Fruit fly (Drosophila melanogaster) whole organism, embryonic: ENCODE data around the gene CG13012.

Experiments used
- Ada2b ChIP-seq: fragments of 200-800 bp; sonication (Bioruptor generic); IDR thresholded peaks from 2 replicates; pipeline ENCODE4 v1.3.6; 2022; ENCODE audit warnings: missing biosample characterization, missing genetic modification characterization
- Adf1 ChIP-seq: fragments of 200-800 bp; sonication (Bioruptor generic); IDR thresholded peaks from 2 replicates; pipeline ENCODE4 v1.3.6; 2022; ENCODE audit warnings: missing biosample characterization, missing genetic modification characterization
- Aef1 ChIP-seq: fragments of 200-800 bp; sonication (Bioruptor generic); IDR thresholded peaks from 3 replicates; pipeline ENCODE4 v1.3.6; 2022; ENCODE audit warnings: missing biosample characterization, missing genetic modification characterization
- BEAF-32 ChIP-seq: fragments of 200-800 bp; sonication (Bioruptor generic); optimal IDR thresholded peaks from 3 replicates; lab custom pipeline; 2017; ENCODE audit warnings: missing biosample characterization, missing genetic modification characterization, mild to moderate bottlenecking, moderate library complexity, missing genetic modification reagents
- Bdp1 ChIP-seq: fragments of 200-800 bp; sonication (Bioruptor generic); optimal IDR thresholded peaks from 3 replicates; lab custom pipeline; 2016; ENCODE audit warnings: missing biosample characterization, missing genetic modification characterization
- Bgb ChIP-seq: fragments of 200-800 bp; sonication (Bioruptor generic); IDR thresholded peaks from 2 replicates; pipeline ENCODE4 v1.3.6; 2022; ENCODE audit warnings: missing biosample characterization, missing genetic modification characterization; ENCODE audit not compliant: partially characterized antibody
- BtbVII ChIP-seq: fragments of 200-800 bp; sonication (Bioruptor generic); optimal IDR thresholded peaks from 3 replicates; lab custom pipeline; 2017; ENCODE audit warnings: missing biosample characterization, mild to moderate bottlenecking, missing genetic modification characterization
- C15 ChIP-seq: fragments of 200-800 bp; sonication (Bioruptor generic); IDR thresholded peaks from 3 replicates; pipeline ENCODE4 v1.3.6; 2022; ENCODE audit warnings: missing biosample characterization, missing genetic modification characterization
- CG11085 ChIP-seq: fragments of 200-800 bp; sonication (Bioruptor generic); IDR thresholded peaks from 2 replicates; pipeline ENCODE4 v1.3.6; 2022; ENCODE audit warnings: missing biosample characterization, missing genetic modification characterization
- CG11456 ChIP-seq: fragments of 200-800 bp; sonication (Bioruptor generic); IDR thresholded peaks from 3 replicates; pipeline ENCODE4 v1.3.6; 2022; ENCODE audit warnings: missing biosample characterization, missing genetic modification characterization
- CG11723 ChIP-seq: fragments of 200-800 bp; sonication (Bioruptor generic); optimal IDR thresholded peaks from 2 replicates; lab custom pipeline; 2017; ENCODE audit warnings: missing biosample characterization, mild to moderate bottlenecking, missing genetic modification characterization
- CG12104 ChIP-seq: fragments of 200-800 bp; sonication (Bioruptor generic); optimal IDR thresholded peaks from 3 replicates; lab custom pipeline; 2016; ENCODE audit warnings: missing biosample characterization, missing genetic modification characterization
- CG12155 ChIP-seq: fragments of 200-800 bp; sonication (Bioruptor generic); optimal IDR thresholded peaks from 3 replicates; lab custom pipeline; 2016; ENCODE audit warnings: missing biosample characterization, missing genetic modification characterization
- CG12219 ChIP-seq: fragments of 200-800 bp; sonication (Bioruptor generic); optimal IDR thresholded peaks from 3 replicates; lab custom pipeline; 2018; ENCODE audit warnings: missing biosample characterization, mild to moderate bottlenecking, missing genetic modification characterization
- CG13123 ChIP-seq: fragments of 200-800 bp; sonication (Bioruptor generic); optimal IDR thresholded peaks from 2 replicates; lab custom pipeline; 2016; ENCODE audit warnings: missing biosample characterization, missing genetic modification characterization
- CG13287 ChIP-seq: fragments of 200-800 bp; sonication (Bioruptor generic); IDR thresholded peaks from 2 replicates; pipeline ENCODE4 v1.3.6; 2022; ENCODE audit warnings: missing biosample characterization, missing genetic modification characterization; ENCODE audit not compliant: partially characterized antibody
- CG13296 ChIP-seq: fragments of 200-800 bp; sonication (Bioruptor generic); optimal IDR thresholded peaks from 3 replicates; lab custom pipeline; 2018; ENCODE audit warnings: missing biosample characterization, mild to moderate bottlenecking, missing genetic modification characterization
- CG13894 ChIP-seq: fragments of 200-800 bp; sonication (Bioruptor generic); optimal IDR thresholded peaks from 3 replicates; lab custom pipeline; 2018; ENCODE audit warnings: missing biosample characterization, mild to moderate bottlenecking, missing genetic modification characterization, moderate library complexity
- CG14441 ChIP-seq: fragments of 200-800 bp; sonication (Bioruptor generic); IDR thresholded peaks from 2 replicates; pipeline ENCODE4 v1.3.6; 2022; ENCODE audit warnings: missing biosample characterization, missing genetic modification characterization
- CG14860 ChIP-seq: fragments of 200-800 bp; sonication (Bioruptor generic); IDR thresholded peaks from 3 replicates; pipeline ENCODE4 v1.3.6; 2022; ENCODE audit warnings: missing biosample characterization, missing genetic modification characterization; ENCODE audit not compliant: partially characterized antibody
- CG1529 ChIP-seq: fragments of 200-800 bp; sonication (Bioruptor generic); optimal IDR thresholded peaks from 3 replicates; lab custom pipeline; 2018; ENCODE audit warnings: missing biosample characterization, missing genetic modification characterization
- CG16813 ChIP-seq: fragments of 200-800 bp; sonication (Bioruptor generic); IDR thresholded peaks from 3 replicates; pipeline ENCODE4 v1.3.6; 2022; ENCODE audit warnings: missing biosample characterization, missing genetic modification characterization; ENCODE audit not compliant: partially characterized antibody
- CG2889 ChIP-seq: fragments of 200-800 bp; sonication (Bioruptor generic); IDR thresholded peaks from 3 replicates; pipeline ENCODE4 v1.3.6; 2022; ENCODE audit warnings: missing biosample characterization, missing genetic modification characterization
- CG34224 ChIP-seq: fragments of 200-800 bp; sonication (Bioruptor generic); IDR thresholded peaks from 3 replicates; pipeline ENCODE4 v1.3.6; 2022; ENCODE audit warnings: missing biosample characterization, missing genetic modification characterization; ENCODE audit not compliant: partially characterized antibody
- CG34376 ChIP-seq: fragments of 200-800 bp; sonication (Bioruptor generic); optimal IDR thresholded peaks from 2 replicates; lab custom pipeline; 2018; ENCODE audit warnings: missing biosample characterization, mild to moderate bottlenecking, missing genetic modification characterization
- CG3726 ChIP-seq: fragments of 200-800 bp; sonication (Bioruptor generic); IDR thresholded peaks from 3 replicates; pipeline ENCODE4, ENCODE4 v1.3.6; 2022; ENCODE audit warnings: missing biosample characterization, missing genetic modification characterization
- CG6765 ChIP-seq: fragments of 200-800 bp; sonication (Bioruptor generic); optimal IDR thresholded peaks from 3 replicates; lab custom pipeline; 2017; ENCODE audit warnings: missing biosample characterization, mild to moderate bottlenecking, missing genetic modification characterization
- CG7839 ChIP-seq: fragments of 200-800 bp; sonication (Bioruptor generic); optimal IDR thresholded peaks from 3 replicates; lab custom pipeline; 2018; ENCODE audit warnings: missing biosample characterization, mild to moderate bottlenecking, missing genetic modification characterization, moderate library complexity
- CG9215 ChIP-seq: fragments of 200-800 bp; sonication (Bioruptor generic); IDR thresholded peaks from 2 replicates; pipeline ENCODE4 v1.3.6; 2022; ENCODE audit warnings: missing biosample characterization, missing genetic modification characterization
- CHES-1-like ChIP-seq: fragments of 200-800 bp; sonication (Bioruptor generic); optimal IDR thresholded peaks from 2 replicates; lab custom pipeline; 2016; ENCODE audit warnings: missing biosample characterization, missing genetic modification characterization
- Dek ChIP-seq: fragments of 200-800 bp; sonication (Bioruptor generic); optimal IDR thresholded peaks from 3 replicates; lab custom pipeline; 2019; ENCODE audit warnings: missing biosample characterization, mild to moderate bottlenecking, missing genetic modification characterization, moderate library complexity
- Doc3 ChIP-seq: fragments of 200-800 bp; sonication (Bioruptor generic); IDR thresholded peaks from 3 replicates; pipeline ENCODE4 v1.3.6; 2022; ENCODE audit warnings: missing biosample characterization, missing genetic modification characterization; ENCODE audit not compliant: partially characterized antibody
- Drgx ChIP-seq: fragments of 200-800 bp; sonication (Bioruptor generic); IDR thresholded peaks from 2 replicates; pipeline ENCODE4 v1.3.6; 2022; ENCODE audit warnings: missing biosample characterization, missing genetic modification characterization
- Gug ChIP-seq: fragments of 200-800 bp; sonication (Bioruptor generic); IDR thresholded peaks from 4 replicates; pipeline ENCODE4 v1.3.6; 2022; ENCODE audit warnings: missing biosample characterization, missing genetic modification characterization
- H15 ChIP-seq: fragments of 200-800 bp; sonication (Bioruptor generic); IDR thresholded peaks from 3 replicates; pipeline ENCODE4 v1.3.6; 2022; ENCODE audit warnings: missing biosample characterization, missing genetic modification characterization
- Hsf ChIP-seq: fragments of 200-800 bp; sonication (Bioruptor generic); optimal IDR thresholded peaks from 3 replicates; lab custom pipeline; 2016; ENCODE audit warnings: missing biosample characterization, missing genetic modification characterization
- Med ChIP-seq: fragments of 200-800 bp; sonication (Bioruptor generic); peaks from one replicate; lab custom pipeline; 2016; ENCODE audit warnings: missing biosample characterization, missing genetic modification characterization, mild to moderate bottlenecking, inconsistent platforms, moderate library complexity
- Poxn ChIP-seq: fragments of 200-800 bp; sonication (Bioruptor generic); IDR thresholded peaks from 2 replicates; pipeline ENCODE4 v1.3.6; 2022; ENCODE audit warnings: missing biosample characterization, missing genetic modification characterization
- cas ChIP-seq: fragments of 200-800 bp; sonication (Bioruptor generic); IDR thresholded peaks from 2 replicates; pipeline ENCODE4 v1.3.6; 2022; ENCODE audit warnings: missing biosample characterization, missing genetic modification characterization
- dmrt11E ChIP-seq: fragments of 200-800 bp; sonication (Bioruptor generic); optimal IDR thresholded peaks from 3 replicates; lab custom pipeline; 2018; ENCODE audit warnings: missing biosample characterization, mild to moderate bottlenecking, missing genetic modification characterization, moderate library complexity
- ewg ChIP-seq: fragments of 200-800 bp; sonication (Bioruptor generic); optimal IDR thresholded peaks from 3 replicates; lab custom pipeline; 2017; ENCODE audit warnings: mild to moderate bottlenecking, missing biosample characterization, missing genetic modification reagents, missing genetic modification characterization
- fru ChIP-seq: fragments of >200 bp; optimal IDR thresholded peaks from 2 replicates; lab custom pipeline; 2017
- kah ChIP-seq: fragments of 200-800 bp; sonication (Bioruptor generic); optimal IDR thresholded peaks from 2 replicates; lab custom pipeline; 2018; ENCODE audit warnings: missing biosample characterization, mild to moderate bottlenecking, missing genetic modification characterization
- lmd ChIP-seq: fragments of 200-800 bp; sonication (Bioruptor generic); IDR thresholded peaks from 2 replicates; pipeline ENCODE4 v1.3.6; 2022; ENCODE audit warnings: missing biosample characterization, missing genetic modification characterization
- nmo ChIP-seq: fragments of 200-800 bp; sonication (Bioruptor generic); optimal IDR thresholded peaks from 2 replicates; lab custom pipeline; 2018; ENCODE audit warnings: missing biosample characterization, mild to moderate bottlenecking, missing genetic modification characterization, moderate library complexity
- pho ChIP-seq: fragments of 200-800 bp; sonication (Bioruptor generic); optimal IDR thresholded peaks from 2 replicates; lab custom pipeline; 2016; ENCODE audit warnings: missing biosample characterization, missing genetic modification characterization
- pzg ChIP-seq: fragments of 200-800 bp; sonication (Bioruptor generic); optimal IDR thresholded peaks from 3 replicates; lab custom pipeline; 2018; ENCODE audit warnings: missing biosample characterization, mild to moderate bottlenecking, missing genetic modification characterization, moderate library complexity
- stc ChIP-seq: fragments of 200-800 bp; sonication (Bioruptor generic); IDR thresholded peaks from 2 replicates; pipeline ENCODE4 v1.3.6; 2022; ENCODE audit warnings: missing biosample characterization, missing genetic modification characterization
- tap ChIP-seq: fragments of 200-800 bp; optimal IDR thresholded peaks from 3 replicates; lab custom pipeline; 2019; ENCODE audit warnings: missing biosample characterization, mild to moderate bottlenecking, missing genetic modification characterization, moderate library complexity
- twi ChIP-seq: fragments of 200-800 bp; optimal IDR thresholded peaks from 2 replicates; lab custom pipeline; 2019; ENCODE audit warnings: missing biosample characterization, mild to moderate bottlenecking, missing genetic modification characterization, moderate library complexity
- zfh1 ChIP-seq: fragments of 200-800 bp; sonication (Bioruptor generic); IDR thresholded peaks from 3 replicates; pipeline ENCODE4 v1.3.6; 2022; ENCODE audit warnings: missing biosample characterization, missing genetic modification characterization

The CG13012 gene

dm6 chrX:16637106-16637590, 39.4 kb downstream of the CG13012 start, which contains the start of gene Rok (continued):
- TF ChIP-seq Dek (tag; lab: Kevin White, UChicago): no peak
- peak; percentile 3 for TF ChIP-seq kah (GFP tag; lab: Kevin White, UChicago)
- TF ChIP-seq CG12219 (GFP tag; lab: Kevin White, UChicago): no peak
- peak; percentile 80 for TF ChIP-seq pzg (GFP tag; lab: Kevin White, UChicago)
- peak; percentile 85 for TF ChIP-seq CG16813
- TF ChIP-seq CG34224 (GFP tag; lab: Robert Waterston, UW): peak; percentile 57; the same call in 2 of the 3 replicates
- TF ChIP-seq cas (GFP tag; lab: Robert Waterston, UW): no peak
- TF ChIP-seq Gug (GFP tag; lab: Robert Waterston, UW): peak; percentile 47; the same call in 1 of the 4 replicates
- no peak for TF ChIP-seq Bdp1 (GFP tag; lab: Kevin White, UChicago)
- TF ChIP-seq Aef1: peak; percentile 18; the same call in 1 of the 3 replicates
- TF ChIP-seq CG13123 (GFP tag; lab: Kevin White, UChicago): no peak
- TF ChIP-seq Ada2b (GFP tag; lab: Robert Waterston, UW): no peak
- TF ChIP-seq CG11456 (GFP tag; lab: Robert Waterston, UW): peak; percentile 33; the same call in 1 of the 3 replicates
- TF ChIP-seq CG13287 (GFP tag; lab: Robert Waterston, UW): peak; percentile 77
- TF ChIP-seq H15: no peak
- TF ChIP-seq tap: no peak
- TF ChIP-seq CG12155 (GFP tag; lab: Kevin White, UChicago): no peak
- no peak for TF ChIP-seq nmo (GFP tag; lab: Kevin White, UChicago)
- no peak for TF ChIP-seq CG6765 (GFP tag; lab: Kevin White, UChicago)
- TF ChIP-seq CG11723: no peak
- TF ChIP-seq CG13894 (tag; lab: Kevin White, UChicago): no peak
- no peak for TF ChIP-seq fru
- peak; percentile 53 for TF ChIP-seq Adf1 (GFP tag; lab: Robert Waterston, UW)
- TF ChIP-seq C15: no peak
- no peak for TF ChIP-seq twi (tag; lab: Kevin White, UChicago)
- TF ChIP-seq CG11085: no peak
- no peak for TF ChIP-seq CG13296 (GFP tag; lab: Kevin White, UChicago)
- no peak for TF ChIP-seq CG7839 (tag; lab: Kevin White, UChicago)
- peak; percentile 74 for TF ChIP-seq Med (GFP tag; lab: Kevin White, UChicago)
- TF ChIP-seq lmd (GFP tag; lab: Robert Waterston, UW): peak; percentile 13; the same call in 1 of the 2 replicates
- no peak for TF ChIP-seq Hsf
- TF ChIP-seq Bgb: peak; percentile 87
- no peak for TF ChIP-seq CHES-1-like
- TF ChIP-seq stc (GFP tag; lab: Robert Waterston, UW): peak; percentile 17; the same call in 1 of the 2 replicates
- no peak for TF ChIP-seq CG3726 (GFP tag; lab: Robert Waterston, UW)
- TF ChIP-seq zfh1 (GFP tag; lab: Robert Waterston, UW): no peak
- no peak for TF ChIP-seq pho
- peak; percentile 79 for TF ChIP-seq CG14860 (GFP tag; lab: Robert Waterston, UW)
- no peak for TF ChIP-seq CG9215
- TF ChIP-seq Doc3 (GFP tag; lab: Robert Waterston, UW): peak; percentile 60; the same call in 1 of the 3 replicates
- TF ChIP-seq CG1529 (GFP tag; lab: Kevin White, UChicago): no peak
- TF ChIP-seq CG14441: peak; percentile 7; the same call in 1 of the 2 replicates
- TF ChIP-seq CG34376 (GFP tag; lab: Kevin White, UChicago): no peak
- TF ChIP-seq BEAF-32 (GFP tag; lab: Kevin White, UChicago): peak; percentile 95
- TF ChIP-seq BtbVII (GFP tag; lab: Kevin White, UChicago): no peak
- TF ChIP-seq Poxn (GFP tag; lab: Robert Waterston, UW): no peak
- no peak for TF ChIP-seq CG2889
- TF ChIP-seq ewg: peak; percentile 15
- no peak for TF ChIP-seq dmrt11E (tag; lab: Kevin White, UChicago)
- no peak for TF ChIP-seq Drgx
- TF ChIP-seq CG12104 (GFP tag; lab: Kevin White, UChicago): no peak
